Worm (Caenorhabditis elegans): ENCODE results near the gene bath-3.
"Not testable (repeated sequence)": the region's sequence is repeated elsewhere in the genome, so short reads cannot be mapped to it uniquely, and the experiment has no call there.

DNA sequence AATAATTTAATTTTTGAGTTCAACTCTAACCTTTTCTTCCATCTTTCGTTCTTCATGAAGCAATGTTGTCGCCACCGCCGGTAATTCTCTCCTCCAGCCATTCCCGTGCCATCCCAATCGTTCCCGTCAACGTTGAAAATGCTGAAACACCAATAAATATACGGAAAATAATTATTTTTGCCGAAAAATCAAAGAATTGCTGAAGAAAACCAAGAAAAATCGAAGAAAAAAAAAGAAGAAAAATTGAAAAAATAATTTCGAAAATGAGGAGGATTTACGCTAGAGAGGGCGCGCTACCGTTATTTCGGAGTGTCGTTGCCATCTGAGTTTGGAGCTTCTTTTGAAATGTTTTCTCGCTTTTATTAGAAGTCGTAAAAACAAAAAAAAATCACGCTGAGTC is 6.8 kb downstream of the bath-3 start, which contains the start of gene cya-2:
- TF ChIP-seq snpc-4 (tag; optimal IDR thresholded peaks at IDR 0.05); blmp-1 (tag; optimal IDR thresholded peaks at IDR 0.05; ENCODE audit: insufficient read depth); egl-27 (tag; optimal IDR thresholded peaks at IDR 0.05); skn-1 (tag; optimal IDR thresholded peaks at IDR 0.05); nhr-237 (tag; optimal IDR thresholded peaks at IDR 0.05); unc-62 (GFP tag; optimal IDR thresholded peaks at IDR 0.05); ZK546.5 (tag; optimal IDR thresholded peaks at IDR 0.05); elt-3 (tag; optimal IDR thresholded peaks at IDR 0.05); mab-5 (tag; optimal IDR thresholded peaks at IDR 0.05); lsy-2 (tag; optimal IDR thresholded peaks at IDR 0.05); nhr-23 (tag; optimal IDR thresholded peaks at IDR 0.05); lin-13 (GFP tag; optimal IDR thresholded peaks at IDR 0.05): not testable (repeated sequence)

Measured in whole organism, L2 larva.